Worm (Caenorhabditis elegans) whole organism, L4 larva: Measurements from ENCODE around the gene E02C12.8.

Experiments
- ZK337.2 ChIP-seq: fragments of 200-800 bp; sonication (Bioruptor generic); IDR thresholded peaks from 2 replicates; pipeline ENCODE4 v1.3.6; 2022; ENCODE audit warnings: missing genetic modification reagents, missing genetic modification characterization, missing compliant biosample characterization
- ZK546.5 ChIP-seq, 2 experiments: sonication (generic microtip); optimal IDR thresholded peaks; 2 replicates each; lab custom pipeline; 2017; ENCODE audit warnings: missing biosample characterization in 2 of 2, missing genetic modification characterization in 2 of 2
- attf-4 ChIP-seq: sonication (generic microtip); optimal IDR thresholded peaks from 3 replicates; lab custom pipeline; 2017; ENCODE audit warnings: missing biosample characterization, missing genetic modification characterization
- ceh-62 ChIP-seq: sonication (generic microtip); optimal IDR thresholded peaks from 2 replicates; lab custom pipeline; 2017; ENCODE audit warnings: missing biosample characterization, missing genetic modification characterization
- ceh-82 ChIP-seq: sonication (generic microtip); optimal IDR thresholded peaks from 2 replicates; lab custom pipeline; 2017; ENCODE audit warnings: missing biosample characterization, missing genetic modification characterization
- egl-27 ChIP-seq: sonication (generic microtip); optimal IDR thresholded peaks from 3 replicates; lab custom pipeline; 2017; ENCODE audit warnings: missing biosample characterization, missing genetic modification reagents, missing genetic modification characterization
- gei-8 ChIP-seq: fragments of 200-800 bp; sonication (Bioruptor generic); optimal IDR thresholded peaks from 2 replicates; lab custom pipeline; 2018; ENCODE audit warnings: mild to moderate bottlenecking, missing genetic modification characterization, missing compliant biosample characterization
- hlh-30 ChIP-seq: sonication (generic microtip); optimal IDR thresholded peaks from 2 replicates; lab custom pipeline; 2017; ENCODE audit warnings: antibody characterized with exemption, mild to moderate bottlenecking, missing genetic modification characterization, missing compliant biosample characterization; ENCODE audit not compliant: insufficient read depth
- lin-15B ChIP-seq: fragments of 150-350 bp; sonication (generic microtip); optimal IDR thresholded peaks from 3 replicates; lab custom pipeline; 2014; ENCODE audit warnings: missing biosample characterization, missing genetic modification characterization
- mxl-2 ChIP-seq: fragments of 200-800 bp; sonication (Bioruptor generic); conservative IDR thresholded peaks from 2 replicates; pipeline ENCODE4 v1.3.6; 2022; ENCODE audit warnings: missing genetic modification reagents, missing genetic modification characterization, missing compliant biosample characterization
- nhr-237 ChIP-seq: sonication (generic microtip); optimal IDR thresholded peaks from 2 replicates; lab custom pipeline; 2017; ENCODE audit warnings: missing biosample characterization, missing genetic modification characterization
- nhr-25 ChIP-seq: sonication (generic microtip); optimal IDR thresholded peaks from 2 replicates; lab custom pipeline; 2017; ENCODE audit warnings: missing genetic modification characterization, mild to moderate bottlenecking, missing compliant biosample characterization, antibody characterized with exemption, moderate library complexity, borderline replicate concordance; ENCODE audit not compliant: insufficient read depth
- skn-1 ChIP-seq: fragments of 150-350 bp; optimal IDR thresholded peaks from 2 replicates; lab custom pipeline; 2014; ENCODE audit warnings: missing biosample characterization, missing genetic modification characterization
- unc-39 ChIP-seq: sonication (generic microtip); optimal IDR thresholded peaks from 2 replicates; lab custom pipeline; 2017; ENCODE audit warnings: missing biosample characterization, missing genetic modification characterization

DNA sequence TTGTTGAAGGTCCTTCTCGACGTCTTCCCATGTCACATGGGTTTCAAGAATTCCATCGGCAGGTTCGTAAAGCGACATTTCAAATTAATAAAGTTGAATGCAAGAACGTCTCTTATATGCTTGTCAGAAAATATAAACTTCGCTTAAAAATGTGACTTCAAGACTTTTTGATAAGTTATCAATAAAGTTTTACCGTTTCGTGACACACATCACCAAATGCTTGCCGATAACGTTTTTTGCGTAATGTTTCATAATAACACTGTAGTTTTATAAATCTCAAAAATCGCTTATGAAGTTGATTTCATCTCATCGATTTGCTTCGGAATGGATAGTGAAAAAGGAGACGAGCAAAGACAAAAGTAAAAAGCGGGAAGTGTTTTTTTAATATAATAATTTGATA, at the start of gene E02C12.8:
- no peak for TF ChIP-seq nhr-25 (tag; lab: Kevin White, UChicago)
- no peak for TF ChIP-seq egl-27 (tag; lab: Kevin White, UChicago)
- TF ChIP-seq gei-8 (GFP tag; lab: Kevin White, UChicago) = no peak
- no peak for TF ChIP-seq mxl-2 (GFP tag; lab: Robert Waterston, UW)
- no peak for TF ChIP-seq skn-1 (tag; lab: Kevin White, UChicago)
- TF ChIP-seq unc-39 (tag; lab: Kevin White, UChicago) = no peak
- TF ChIP-seq lin-15B (tag; lab: Kevin White, UChicago) = no peak
- TF ChIP-seq nhr-237 (tag; lab: Kevin White, UChicago) = no peak
- TF ChIP-seq attf-4 (tag; lab: Kevin White, UChicago) = no peak
- peak; percentile 2 for TF ChIP-seq hlh-30 (tag; lab: Kevin White, UChicago)
- no peak for TF ChIP-seq ceh-62 (tag; lab: Kevin White, UChicago)
- TF ChIP-seq ZK337.2 (GFP tag; lab: Robert Waterston, UW) = no peak
- no peak for TF ChIP-seq ceh-82 (tag; lab: Kevin White, UChicago)
- no peak for TF ChIP-seq ZK546.5 (tag; optimal IDR thresholded peaks at IDR 0.05; lab: Kevin White, UChicago)
